Worm (Caenorhabditis elegans) whole organism, dauer: Measurements from ENCODE around the gene map-2.

ENCODE experiments used
- unc-62 ChIP-seq: sonication (generic microtip); optimal IDR thresholded peaks from 2 replicates; lab custom pipeline; 2017; ENCODE audit warnings: missing biosample characterization, missing genetic modification reagents, missing genetic modification characterization

Gene map-2

DNA sequence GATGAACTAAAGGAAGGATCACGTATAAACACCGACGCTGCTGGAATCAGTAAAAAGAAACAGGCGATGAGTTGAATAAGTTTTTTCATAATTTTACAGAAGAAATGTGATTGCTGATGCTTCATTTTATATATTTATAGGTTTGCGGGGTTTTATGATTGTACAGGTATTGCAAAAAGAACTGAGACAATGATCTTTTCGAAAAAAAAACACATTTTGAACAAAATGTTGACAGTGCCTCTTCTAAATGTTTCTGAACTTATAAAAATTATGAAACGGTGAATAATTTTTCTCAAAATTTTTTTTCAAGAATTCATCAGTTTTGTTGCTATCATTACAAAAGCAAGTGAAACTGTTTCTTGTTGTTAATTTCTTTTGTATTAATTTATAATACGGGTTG is 48.3 kb downstream of the map-2 start, which contains the start of gene clec-193:
clec-193 (minus strand) TSS at position 101 of the 400 bp plus-strand sequence.
- no peak for TF ChIP-seq unc-62
